Fruit fly (Drosophila melanogaster): ENCODE data around the gene CG9147.

- TF ChIP-seq wek (GFP tag; optimal IDR thresholded peaks at IDR 0.05): no peak
- peak; percentile 34 for TF ChIP-seq ac (GFP tag; optimal IDR thresholded peaks at IDR 0.05)
- no peak for TF ChIP-seq Six4 (GFP tag; optimal IDR thresholded peaks at IDR 0.05)
- peak in 1 of 2 experiments; percentile 34 for TF ChIP-seq Hr78 (GFP tag; optimal IDR thresholded peaks at IDR 0.05)
- no peak for TF ChIP-seq CG10366 (GFP tag; IDR thresholded peaks at IDR 0.05)
- TF ChIP-seq ken (GFP tag; IDR thresholded peaks at IDR 0.05): no peak
- no peak for TF ChIP-seq Doc3 (GFP tag; IDR thresholded peaks at IDR 0.05; ENCODE audit: partially characterized antibody)
- TF ChIP-seq CG17186 (GFP tag; optimal IDR thresholded peaks at IDR 0.05): no peak
- TF ChIP-seq CG8924 (tag; optimal IDR thresholded peaks at IDR 0.05): peak; percentile 32
- no peak for TF ChIP-seq peb (GFP tag; IDR thresholded peaks at IDR 0.05)
- no peak for TF ChIP-seq CG7963 (GFP tag; IDR thresholded peaks at IDR 0.05; ENCODE audit: partially characterized antibody)
- no peak for TF ChIP-seq CG30020 (tag; optimal IDR thresholded peaks at IDR 0.05)
Measured at dm6 chr2L:6078757-6079351, 13.1 kb downstream of the CG9147 start.

Measured in whole organism, embryonic.